Fruit fly (Drosophila melanogaster) whole organism: ENCODE data around the gene SF1.

ENCODE experiments used
- CG8478 ChIP-seq: fragments of >200 bp; optimal IDR thresholded peaks from 2 replicates; lab custom pipeline; 2018; ENCODE audit warnings: inconsistent platforms
- Dll ChIP-seq: fragments of >200 bp; optimal IDR thresholded peaks from 2 replicates; lab custom pipeline; 2017
- EcR ChIP-seq, 2 experiments: fragments of >200 bp; optimal IDR thresholded peaks; 2 replicates each; lab custom pipeline; 2017; ENCODE audit warnings: missing biosample characterization in 2 of 2, missing genetic modification characterization in 2 of 2, missing genetic modification reagents in 2 of 2
- pan ChIP-seq: fragments of >200 bp; optimal IDR thresholded peaks from 2 replicates; lab custom pipeline; 2017
- psq ChIP-seq: fragments of >200 bp; optimal IDR thresholded peaks from 2 replicates; lab custom pipeline; 2017
- usp ChIP-seq: fragments of >200 bp; optimal IDR thresholded peaks from 2 replicates; lab custom pipeline; 2017; ENCODE audit warnings: missing biosample characterization, missing genetic modification characterization, mixed read lengths

SF1 gene

dm6 chr3R:17539789-17540496 lies at the start of gene SF1:
SF1 (plus strand) TSS chr3R:17540421.
- no peak for TF ChIP-seq pan
- no peak for TF ChIP-seq CG8478 (lab: Kevin White, UChicago)
- TF ChIP-seq EcR (GFP tag; optimal IDR thresholded peaks at IDR 0.05; lab: Kevin White, UChicago), result no peak
- TF ChIP-seq Dll (lab: Kevin White, UChicago), result no peak
- no peak for TF ChIP-seq usp (GFP tag; lab: Kevin White, UChicago)

dm6 chr3R:17492071-17492470 lies 48.1 kb upstream of the SF1 start:
- TF ChIP-seq usp (GFP tag; lab: Kevin White, UChicago) (no peak), CG8478 (lab: Kevin White, UChicago) (no peak), psq (lab: Kevin White, UChicago) (no peak), Dll (lab: Kevin White, UChicago) (no peak), EcR (GFP tag; optimal IDR thresholded peaks at IDR 0.05; lab: Kevin White, UChicago) (no peak), pan (no peak)

- TF ChIP-seq Dll (lab: Kevin White, UChicago), result no peak
- TF ChIP-seq CG8478 (lab: Kevin White, UChicago), result no peak
- TF ChIP-seq usp (GFP tag; lab: Kevin White, UChicago), result no peak
- no peak for TF ChIP-seq EcR (GFP tag; optimal IDR thresholded peaks at IDR 0.05; lab: Kevin White, UChicago)
- TF ChIP-seq pan, result no peak
- no peak for TF ChIP-seq psq (lab: Kevin White, UChicago)
Measured at dm6 chr3R:17501108-17501507, 39.1 kb upstream of the SF1 start.

- TF ChIP-seq pan, result no peak
Measured at dm6 chr3R:17502862-17503261, 37.4 kb upstream of the SF1 start.

dm6 chr3R:17505599-17505998 lies 34.6 kb upstream of the SF1 start, which contains the start of gene Dscam3:
Dscam3 (minus strand) TSS chr3R:17505667.
- TF ChIP-seq Dll (lab: Kevin White, UChicago) (no peak), pan (no peak), usp (GFP tag; lab: Kevin White, UChicago) (no peak), EcR (GFP tag; optimal IDR thresholded peaks at IDR 0.05; lab: Kevin White, UChicago) (no peak), CG8478 (lab: Kevin White, UChicago) (no peak), psq (lab: Kevin White, UChicago) (no peak)

dm6 chr3R:17506833-17507232 lies 33.4 kb upstream of the SF1 start:
- TF ChIP-seq pan, result no peak
- TF ChIP-seq Dll (lab: Kevin White, UChicago), result no peak
- no peak for TF ChIP-seq EcR (GFP tag; optimal IDR thresholded peaks at IDR 0.05; lab: Kevin White, UChicago)
- TF ChIP-seq usp (GFP tag; lab: Kevin White, UChicago), result no peak
- TF ChIP-seq psq (lab: Kevin White, UChicago), result no peak

- TF ChIP-seq EcR (GFP tag; optimal IDR thresholded peaks at IDR 0.05; lab: Kevin White, UChicago), result no peak
- TF ChIP-seq psq (lab: Kevin White, UChicago), result no peak
- TF ChIP-seq CG8478 (lab: Kevin White, UChicago), result no peak
- no peak for TF ChIP-seq Dll (lab: Kevin White, UChicago)
Measured at dm6 chr3R:17526059-17526592, 14.1 kb upstream of the SF1 start.

dm6 chr3R:17530400-17530799 lies 9.8 kb upstream of the SF1 start:
- TF ChIP-seq psq (lab: Kevin White, UChicago), result no peak
- no peak for TF ChIP-seq CG8478 (lab: Kevin White, UChicago)
- TF ChIP-seq usp (GFP tag; lab: Kevin White, UChicago), result no peak
- TF ChIP-seq Dll (lab: Kevin White, UChicago), result no peak

- TF ChIP-seq Dll (lab: Kevin White, UChicago) (no peak), EcR (GFP tag; optimal IDR thresholded peaks at IDR 0.05; lab: Kevin White, UChicago) (no peak), psq (lab: Kevin White, UChicago) (no peak), pan (no peak), CG8478 (lab: Kevin White, UChicago) (no peak), usp (GFP tag; lab: Kevin White, UChicago) (no peak)
Measured at dm6 chr3R:17534325-17535105, 5.7 kb upstream of the SF1 start, which contains the start of the genes CG5823 and P5cr-2. CG5823 (minus strand) TSS chr3R:17534587. P5cr-2 (plus strand) TSS chr3R:17534815.

dm6 chr3R:17535106-17535764 lies 5.0 kb upstream of the SF1 start:
- TF ChIP-seq psq (lab: Kevin White, UChicago), result no peak
- TF ChIP-seq pan, result no peak

dm6 chr3R:17536594-17537158 lies 3.5 kb upstream of the SF1 start:
- TF ChIP-seq EcR (GFP tag; optimal IDR thresholded peaks at IDR 0.05; lab: Kevin White, UChicago), result no peak
- no peak for TF ChIP-seq pan
- no peak for TF ChIP-seq usp (GFP tag; lab: Kevin White, UChicago)
- no peak for TF ChIP-seq psq (lab: Kevin White, UChicago)
- no peak for TF ChIP-seq CG8478 (lab: Kevin White, UChicago)
- no peak for TF ChIP-seq Dll (lab: Kevin White, UChicago)
